Worm (Caenorhabditis elegans): ENCODE measurements around the gene scav-3.

The scav-3 gene

DNA sequence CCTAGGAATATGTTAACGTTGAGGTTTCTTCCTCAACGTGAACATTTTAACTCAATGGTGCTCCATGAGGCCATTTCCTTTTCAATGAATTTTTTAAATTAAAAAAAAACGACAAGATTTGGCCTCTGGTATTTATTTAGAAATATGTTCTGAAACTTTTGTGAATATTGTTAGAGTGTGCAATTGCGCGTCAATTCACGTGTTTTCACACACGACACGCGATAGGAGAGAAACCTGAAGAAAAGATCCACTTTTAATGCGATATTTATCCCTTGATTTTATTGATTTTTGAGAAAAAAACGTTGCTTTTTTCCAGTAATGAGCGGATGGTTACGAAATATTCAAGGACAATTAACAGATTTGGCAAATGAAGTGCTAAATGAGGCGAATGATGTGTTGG is 42.6 kb upstream of the scav-3 start, which contains the start of gene sql-1 (continued):
- TF ChIP-seq rpc-1 (optimal IDR thresholded peaks at IDR 0.05) (no peak), rpc-1 (tag; optimal IDR thresholded peaks at IDR 0.05) (no peak), F39B2.1 (GFP tag; IDR thresholded peaks at IDR 0.05) (no peak), F22D6.2 (tag; optimal IDR thresholded peaks at IDR 0.05) (no peak), lag-1 (GFP tag; IDR thresholded peaks at IDR 0.05) (no peak), let-526 (GFP tag; IDR thresholded peaks at IDR 0.05) (no peak), C17E4.6 (GFP tag; IDR thresholded peaks at IDR 0.05) (peak; percentile 80; the same call in 1 of the 2 replicates), akir-1 (GFP tag; optimal IDR thresholded peaks at IDR 0.05) (no peak), bed-1 (GFP tag; IDR thresholded peaks at IDR 0.05) (no peak), rec-8 (tag; optimal IDR thresholded peaks at IDR 0.05) (peak; percentile 11 to 63), tbx-9 (tag; optimal IDR thresholded peaks at IDR 0.05; ENCODE audit: borderline replicate concordance) (no peak), attf-5 (GFP tag; optimal IDR thresholded peaks at IDR 0.05) (no peak)

DNA sequence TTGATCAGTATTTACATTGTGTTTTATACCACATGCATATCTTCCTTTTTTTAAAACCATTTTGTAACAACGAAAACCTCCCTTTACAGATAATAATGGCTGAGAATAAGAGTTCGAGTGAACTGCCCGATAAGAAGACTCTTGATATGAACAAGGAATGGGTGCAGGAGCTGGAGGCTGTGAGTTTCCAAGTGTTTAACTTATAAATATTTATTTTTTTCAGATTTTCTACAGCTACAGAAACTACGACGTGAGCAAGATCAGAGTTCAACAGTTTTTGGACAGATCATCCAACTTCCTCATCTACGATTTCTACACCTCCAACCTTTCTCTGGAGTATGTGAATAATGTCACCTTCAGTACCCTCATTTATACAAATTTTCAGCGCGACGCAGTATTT is 39.8 kb upstream of the scav-3 start, which contains the start of gene herd-1:
Gene herd-1, plus strand, starts transcription at position 90 of the 400 bp plus-strand sequence.
- TF ChIP-seq ceh-58 (GFP tag; IDR thresholded peaks at IDR 0.05) (0 out of 2 replicates have a peak, but pooled peaks have one; percentile 40), mel-28 (tag; optimal IDR thresholded peaks at IDR 0.05; ENCODE audit: borderline replicate concordance) (no peak), egl-18 (GFP tag; IDR thresholded peaks at IDR 0.05) (no peak), ztf-6 (GFP tag; IDR thresholded peaks at IDR 0.05) (no peak), pha-4 (tag; optimal IDR thresholded peaks at IDR 0.05) (no peak), ama-1 (optimal IDR thresholded peaks at IDR 0.05) (no peak), ama-1 (GFP tag; optimal IDR thresholded peaks at IDR 0.05) (peak; percentile 28 to 45), B0261.1 (tag; optimal IDR thresholded peaks at IDR 0.05) (no peak), ztf-3 (GFP tag; optimal IDR thresholded peaks at IDR 0.05) (no peak), somi-1 (GFP tag; optimal IDR thresholded peaks at IDR 0.05) (no peak), nfya-2 (GFP tag; IDR thresholded peaks at IDR 0.05) (0 out of 2 replicates have a peak, but pooled peaks have one; percentile 78), hmg-20 (GFP tag; IDR thresholded peaks at IDR 0.05) (no peak), efl-1 (GFP tag; optimal IDR thresholded peaks at IDR 0.05) (no peak), B0019.2 (GFP tag; conservative IDR thresholded peaks at IDR 0.05) (no peak), D2030.7 (GFP tag; IDR thresholded peaks at IDR 0.05) (peak; percentile 30; the same call in 1 of the 2 replicates), attf-6 (GFP tag; IDR thresholded peaks at IDR 0.05) (peak; percentile 69), snpc-3.4 (tag; optimal IDR thresholded peaks at IDR 0.05) (peak; percentile 44), mes-4 (tag; optimal IDR thresholded peaks at IDR 0.05) (no peak), lir-1 (GFP tag; conservative IDR thresholded peaks at IDR 0.05) (no peak), rec-8 (tag; optimal IDR thresholded peaks at IDR 0.05) (peak in 1 of 2 experiments; percentile 8), madf-3 (GFP tag; IDR thresholded peaks at IDR 0.05) (peak; percentile 71; the same call in 1 of the 2 replicates), cebp-1 (GFP tag; IDR thresholded peaks at IDR 0.05) (no peak), cebp-1 (tag; optimal IDR thresholded peaks at IDR 0.05) (peak; percentile 56), xnd-1 (tag; optimal IDR thresholded peaks at IDR 0.05) (no peak), sdz-38 (tag; optimal IDR thresholded peaks at IDR 0.05) (no peak), ztf-28 (GFP tag; IDR thresholded peaks at IDR 0.05) (no peak), C17E4.6 (GFP tag; IDR thresholded peaks at IDR 0.05) (peak; percentile 49; the same call in 1 of the 2 replicates), cebp-2 (GFP tag; IDR thresholded peaks at IDR 0.05) (no peak), C06A6.2 (GFP tag; conservative IDR thresholded peaks at IDR 0.05) (no peak), Y79H2A.3 (GFP tag; conservative IDR thresholded peaks at IDR 0.05) (0 out of 2 replicates have a peak, but pooled peaks have one; percentile 33), F52B5.7 (tag; optimal IDR thresholded peaks at IDR 0.05) (no peak), nfya-1 (tag; optimal IDR thresholded peaks at IDR 0.05; ENCODE audit: borderline replicate concordance, insufficient read depth) (no peak), nhr-90 (tag; optimal IDR thresholded peaks at IDR 0.05) (no peak), nhr-80 (tag; optimal IDR thresholded peaks at IDR 0.05) (no peak), fkh-3 (tag; optimal IDR thresholded peaks at IDR 0.05) (no peak), ZK185.1 (tag; optimal IDR thresholded peaks at IDR 0.05; ENCODE audit: poor library complexity, severe bottlenecking) (no peak), F23B12.7 (tag; optimal IDR thresholded peaks at IDR 0.05; ENCODE audit: insufficient read depth) (no peak), ccch-3 (GFP tag; optimal IDR thresholded peaks at IDR 0.05) (no peak), zim-3 (tag; optimal IDR thresholded peaks at IDR 0.05) (no peak)
